Worm (Caenorhabditis elegans) whole organism, mixed stage, embryonic: ENCODE data around the gene mlh-1.

ENCODE experiments used
- lin-13 ChIP-seq: fragments of 150-350 bp; optimal IDR thresholded peaks from 2 replicates; lab custom pipeline; 2014; ENCODE audit warnings: missing biosample characterization, missing genetic modification characterization
- tbx-8 ChIP-seq: fragments of 200-800 bp; sonication (Bioruptor generic); optimal IDR thresholded peaks from 2 replicates; lab custom pipeline; 2018; ENCODE audit warnings: mild to moderate bottlenecking, missing genetic modification characterization, moderate library complexity, missing compliant biosample characterization

DNA sequence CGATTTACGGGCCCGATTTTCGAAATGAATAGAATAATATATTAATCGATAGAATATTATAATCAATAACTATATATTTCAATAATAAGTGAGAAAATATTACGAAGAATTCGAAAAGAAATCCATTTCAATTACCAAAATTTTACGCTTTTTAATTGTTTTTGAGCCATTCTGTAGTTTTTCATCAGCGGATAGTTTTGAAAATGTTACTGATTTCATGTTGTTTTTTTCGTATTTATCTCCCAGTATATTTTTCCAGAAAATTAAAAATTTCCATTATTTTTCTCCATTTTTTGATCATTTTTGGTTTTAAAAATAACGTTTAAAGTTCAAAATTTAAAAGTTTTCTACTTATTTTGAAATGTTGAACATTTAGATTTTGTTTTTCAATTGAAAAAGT is 8.7 kb downstream of the mlh-1 start, which contains the start of gene T28A8.3:
- TF ChIP-seq lin-13 (tag; lab: Kevin White, UChicago): no peak
- no peak for TF ChIP-seq tbx-8 (GFP tag; lab: Kevin White, UChicago)
